Worm (Caenorhabditis elegans): ENCODE data around the gene K07H8.2.

DNA sequence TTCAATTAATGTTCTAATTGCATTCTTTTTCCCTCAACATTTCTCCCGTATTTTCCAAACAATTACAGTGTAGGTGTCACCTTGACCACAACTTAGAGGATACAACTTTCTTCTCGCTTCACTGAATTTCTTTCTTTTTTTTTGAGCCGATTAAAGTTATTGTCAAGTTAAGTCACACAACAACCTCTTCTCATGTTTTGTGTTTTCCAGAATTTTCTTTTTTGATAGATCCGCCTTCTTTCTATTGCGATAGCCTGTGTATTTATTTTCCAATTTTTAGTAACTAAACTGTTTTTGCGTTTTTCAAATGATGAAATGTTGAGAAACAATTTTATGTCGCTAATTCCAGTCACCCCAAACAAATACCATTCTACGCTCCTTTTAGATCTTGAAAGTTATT is 34.3 kb downstream of the K07H8.2 start, which contains the start of gene F35H10.3:
- TF ChIP-seq ama-1 (optimal IDR thresholded peaks at IDR 0.05) (no peak), flt-1 (GFP tag; IDR thresholded peaks at IDR 0.05) (no peak), aly-1 (tag; optimal IDR thresholded peaks at IDR 0.05) (no peak), B0310.2 (tag; optimal IDR thresholded peaks at IDR 0.05) (no peak), sea-1 (GFP tag; conservative IDR thresholded peaks at IDR 0.05) (no peak), tbx-11 (GFP tag; IDR thresholded peaks at IDR 0.05) (no peak), pes-1 (GFP tag; IDR thresholded peaks at IDR 0.05) (no peak), ets-7 (tag; optimal IDR thresholded peaks at IDR 0.05) (no peak), ceh-36 (tag; optimal IDR thresholded peaks at IDR 0.05) (no peak), tra-4 (tag; optimal IDR thresholded peaks at IDR 0.05) (no peak), scrt-1 (GFP tag; IDR thresholded peaks at IDR 0.05) (no peak)
